Worm (Caenorhabditis elegans): Measurements from ENCODE around the gene M01D1.12.

- TF ChIP-seq ama-1 (optimal IDR thresholded peaks at IDR 0.05) (no peak), elt-4 (tag; optimal IDR thresholded peaks at IDR 0.05) (no peak), hlh-6 (tag; optimal IDR thresholded peaks at IDR 0.05) (no peak), nfya-1 (tag; optimal IDR thresholded peaks at IDR 0.05) (no peak), fkh-10 (GFP tag; optimal IDR thresholded peaks at IDR 0.05) (no peak), pqm-1 (tag; optimal IDR thresholded peaks at IDR 0.05) (no peak), tbx-2 (tag; optimal IDR thresholded peaks at IDR 0.05) (no peak)
Observed at ce11 chrII:1056844-1057243, 30.1 kb downstream of the M01D1.12 start.
